Fruit fly (Drosophila melanogaster): ENCODE results near the gene Edem1.

Edem1 gene

dm6 chrX:1854070-1854469 is 54.6 kb downstream of the Edem1 start (continued):
- TF ChIP-seq org-1 (GFP tag; optimal IDR thresholded peaks at IDR 0.05) (peak; percentile 76), hkb (optimal IDR thresholded peaks at IDR 0.05) (no peak), hkb (GFP tag; IDR thresholded peaks at IDR 0.05) (peak; percentile 89), CG2202 (tag; optimal IDR thresholded peaks at IDR 0.05) (no peak), luna (GFP tag; optimal IDR thresholded peaks at IDR 0.05) (peak; percentile 77), corto (GFP tag; optimal IDR thresholded peaks at IDR 0.05) (no peak), CG2678 (tag; optimal IDR thresholded peaks at IDR 0.05) (peak; percentile 79), E2f2 (GFP tag; IDR thresholded peaks at IDR 0.05) (peak; percentile 51), CG12104 (GFP tag; optimal IDR thresholded peaks at IDR 0.05) (peak; percentile 49), ara (GFP tag; IDR thresholded peaks at IDR 0.05) (no peak), Dll (GFP tag; IDR thresholded peaks at IDR 0.05; ENCODE audit: partially characterized antibody) (no peak), Max (GFP tag; optimal IDR thresholded peaks at IDR 0.05) (peak; percentile 40), repo (GFP tag; optimal IDR thresholded peaks at IDR 0.05) (peak; percentile 34), CG4404 (GFP tag; IDR thresholded peaks at IDR 0.05) (no peak), CG15269 (tag; optimal IDR thresholded peaks at IDR 0.05) (peak; percentile 64), CG4328 (GFP tag; optimal IDR thresholded peaks at IDR 0.05) (peak; percentile 64), Vsx1 (GFP tag; optimal IDR thresholded peaks at IDR 0.05) (peak; percentile 72), lov (optimal IDR thresholded peaks at IDR 0.05) (no peak), lov (GFP tag; IDR thresholded peaks at IDR 0.05) (0 out of 3 replicates have a peak, but pooled peaks have one; percentile 44), NC2β (GFP tag; optimal IDR thresholded peaks at IDR 0.05) (no peak), CG4854 (GFP tag; optimal IDR thresholded peaks at IDR 0.05) (peak; percentile 72), mld (GFP tag; IDR thresholded peaks at IDR 0.05; ENCODE audit: partially characterized antibody) (no peak), CG13123 (GFP tag; optimal IDR thresholded peaks at IDR 0.05) (peak; percentile 40), CrebB (tag; optimal IDR thresholded peaks at IDR 0.05) (peak; percentile 82), CG6272 (GFP tag; IDR thresholded peaks at IDR 0.05) (no peak), emc (GFP tag; optimal IDR thresholded peaks at IDR 0.05) (no peak), CG13424 (tag; optimal IDR thresholded peaks at IDR 0.05) (peak; percentile 24), pfk (GFP tag; optimal IDR thresholded peaks at IDR 0.05) (peak; percentile 43), pzg (GFP tag; optimal IDR thresholded peaks at IDR 0.05) (peak; percentile 15), CG15514 (GFP tag; optimal IDR thresholded peaks at IDR 0.05) (peak; percentile 92), CG1529 (GFP tag; optimal IDR thresholded peaks at IDR 0.05) (no peak), CG4282 (GFP tag; optimal IDR thresholded peaks at IDR 0.05) (peak; percentile 24)
